Worm (Caenorhabditis elegans) whole organism, L1 larva: ENCODE measurements around the gene ave-1.

Experiments
- ama-1 ChIP-seq: fragments of 150-350 bp; optimal IDR thresholded peaks from 2 replicates; lab custom pipeline; 2014
- dpl-1 ChIP-seq, 3 experiments: fragments of 150-350 bp in 2 of 3; sonication (generic microtip) in 1 of 3; optimal IDR thresholded peaks; 2 replicates each; lab custom pipeline; 2014 to 2017; ENCODE audit warnings: missing biosample characterization in 3 of 3, missing genetic modification characterization in 3 of 3, missing genetic modification reagents in 3 of 3
- nhr-19 ChIP-seq: fragments of 200-800 bp; sonication (Bioruptor generic); conservative IDR thresholded peaks from 2 replicates; pipeline ENCODE4 v1.3.6; 2022; ENCODE audit warnings: missing genetic modification characterization, missing compliant biosample characterization
- nhr-71 ChIP-seq: sonication (generic microtip); optimal IDR thresholded peaks from 2 replicates; lab custom pipeline; 2016; ENCODE audit warnings: mild to moderate bottlenecking, missing genetic modification characterization, moderate library complexity, missing compliant biosample characterization
- snpc-4 ChIP-seq: fragments of 150-350 bp; optimal IDR thresholded peaks from 2 replicates; lab custom pipeline; 2014; ENCODE audit warnings: missing biosample characterization, missing genetic modification characterization
- sup-37 ChIP-seq: fragments of 200-800 bp; sonication (Bioruptor generic); optimal IDR thresholded peaks from 2 replicates; lab custom pipeline; 2018; ENCODE audit warnings: mild to moderate bottlenecking, missing genetic modification characterization, missing compliant biosample characterization
- zip-4 ChIP-seq: fragments of 200-800 bp; sonication (Bioruptor generic); optimal IDR thresholded peaks from 2 replicates; lab custom pipeline; 2018; ENCODE audit warnings: mild to moderate bottlenecking, missing genetic modification characterization, moderate library complexity, missing compliant biosample characterization
- ztf-11 ChIP-seq, 2 experiments: sonication (generic microtip); optimal IDR thresholded peaks; 2 replicates each; lab custom pipeline; 2016 to 2017; ENCODE audit warnings: missing genetic modification characterization in 2 of 2, missing biosample characterization in 1 of 2, missing compliant biosample characterization in 1 of 2

ce11 chrIII:1483407-1483806 is 12.4 kb downstream of the ave-1 start, which contains the start of gene Y82E9BR.18:
- no peak for TF ChIP-seq snpc-4 (tag; lab: Kevin White, UChicago)
- TF ChIP-seq sup-37 (GFP tag; lab: Kevin White, UChicago) = no peak
- no peak for TF ChIP-seq ztf-11 (tag; optimal IDR thresholded peaks at IDR 0.05; lab: Kevin White, UChicago)
- TF ChIP-seq zip-4 (GFP tag; lab: Kevin White, UChicago) = no peak
- TF ChIP-seq nhr-71 (tag; lab: Kevin White, UChicago) = no peak
- no peak for TF ChIP-seq ama-1 (lab: Kevin White, UChicago)
- TF ChIP-seq dpl-1 (GFP tag; optimal IDR thresholded peaks at IDR 0.05; lab: Kevin White, UChicago) = no peak
- no peak for TF ChIP-seq nhr-19
